Worm (Caenorhabditis elegans) whole organism, early embryonic: ENCODE measurements around the gene ZK1290.7.

Experiments
- B0310.2 ChIP-seq: sonication (generic microtip); optimal IDR thresholded peaks from 2 replicates; lab custom pipeline; 2016; ENCODE audit warnings: mild to moderate bottlenecking, missing genetic modification characterization, missing compliant biosample characterization
- F13C5.2 ChIP-seq: sonication (generic microtip); optimal IDR thresholded peaks from 2 replicates; lab custom pipeline; 2017; ENCODE audit warnings: mild to moderate bottlenecking, missing genetic modification characterization, inconsistent platforms, missing compliant biosample characterization
- aly-1 ChIP-seq: sonication (generic microtip); optimal IDR thresholded peaks from 2 replicates; lab custom pipeline; 2016; ENCODE audit warnings: missing genetic modification characterization, missing compliant biosample characterization
- ama-1 ChIP-seq: fragments of 150-350 bp; optimal IDR thresholded peaks from 2 replicates; lab custom pipeline; 2014
- ceh-13 ChIP-seq: fragments of 200-800 bp; sonication (Bioruptor generic); optimal IDR thresholded peaks from 2 replicates; lab custom pipeline; 2018; ENCODE audit warnings: mild to moderate bottlenecking, missing genetic modification characterization, missing compliant biosample characterization
- ceh-36 ChIP-seq: sonication (generic microtip); optimal IDR thresholded peaks from 2 replicates; lab custom pipeline; 2016; ENCODE audit warnings: missing genetic modification characterization, inconsistent platforms, missing compliant biosample characterization
- ets-7 ChIP-seq: sonication (generic microtip); optimal IDR thresholded peaks from 2 replicates; lab custom pipeline; 2016; ENCODE audit warnings: missing genotype, missing genetic modification characterization, missing compliant biosample characterization
- flt-1 ChIP-seq: fragments of 200-800 bp; sonication (Bioruptor generic); IDR thresholded peaks from 2 replicates; pipeline ENCODE4 v1.3.6; 2022; ENCODE audit warnings: missing genetic modification characterization, missing compliant biosample characterization
- hmbx-1 ChIP-seq: sonication (generic microtip); optimal IDR thresholded peaks from 2 replicates; lab custom pipeline; 2016; ENCODE audit warnings: mild to moderate bottlenecking, missing genetic modification characterization, missing compliant biosample characterization
- hmg-4 ChIP-seq: fragments of 200-800 bp; sonication (Bioruptor generic); optimal IDR thresholded peaks from 2 replicates; lab custom pipeline; 2018; ENCODE audit warnings: mild to moderate bottlenecking, missing genetic modification characterization, missing compliant biosample characterization
- hnd-1 ChIP-seq: sonication (generic microtip); optimal IDR thresholded peaks from 2 replicates; lab custom pipeline; 2016; ENCODE audit warnings: missing genetic modification characterization, missing compliant biosample characterization
- pes-1 ChIP-seq: fragments of 200-800 bp; sonication (Bioruptor generic); IDR thresholded peaks from 2 replicates; pipeline ENCODE4 v1.3.6; 2022; ENCODE audit warnings: missing genetic modification reagents, missing genetic modification characterization, missing compliant biosample characterization
- scrt-1 ChIP-seq: fragments of 200-800 bp; sonication (Bioruptor generic); IDR thresholded peaks from 2 replicates; pipeline ENCODE4 v1.3.6; 2022; ENCODE audit warnings: missing genetic modification characterization, missing compliant biosample characterization
- sea-1 ChIP-seq: fragments of 200-800 bp; sonication (Bioruptor generic); conservative IDR thresholded peaks from 2 replicates; pipeline ENCODE4 v1.3.6; 2022; ENCODE audit warnings: missing genetic modification characterization, missing compliant biosample characterization
- tbx-11 ChIP-seq: fragments of 200-800 bp; sonication (Bioruptor generic); IDR thresholded peaks from 2 replicates; pipeline ENCODE4 v1.3.6; 2022; ENCODE audit warnings: missing genetic modification characterization, missing compliant biosample characterization
- tbx-37 ChIP-seq: fragments of 200-800 bp; sonication (Bioruptor generic); conservative IDR thresholded peaks from 2 replicates; pipeline ENCODE4 v1.3.6; 2022; ENCODE audit warnings: missing genetic modification reagents, missing genetic modification characterization, missing compliant biosample characterization
- tra-4 ChIP-seq: sonication (generic microtip); optimal IDR thresholded peaks from 2 replicates; lab custom pipeline; 2017; ENCODE audit warnings: missing genetic modification characterization, missing compliant biosample characterization

The ZK1290.7 gene

DNA sequence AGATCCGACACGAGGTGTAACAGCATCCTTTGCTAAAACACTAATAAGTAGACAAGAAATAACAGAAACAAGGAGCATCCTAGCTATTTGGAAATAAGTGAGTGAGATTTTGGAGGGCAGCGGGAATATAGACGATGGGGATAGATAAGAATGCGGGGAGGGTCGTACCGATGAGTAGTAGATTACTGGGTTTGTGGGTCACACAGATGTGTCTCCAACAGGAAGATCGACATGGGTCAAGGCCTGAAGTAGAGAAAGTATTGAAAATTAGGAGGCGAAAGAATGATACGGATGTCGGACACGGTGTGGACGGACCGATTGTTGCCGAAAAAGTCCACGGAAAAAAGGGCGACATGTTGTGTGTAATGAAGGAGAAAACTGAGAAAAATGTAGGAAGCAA, 9.0 kb upstream of the ZK1290.7 start, which contains the start of gene wrt-10:
Gene wrt-10 (minus strand): TSS at position 195 of the 400 bp plus-strand sequence.
- TF ChIP-seq pes-1 (GFP tag; lab: Robert Waterston, UW) (no peak), F13C5.2 (tag; lab: Kevin White, UChicago) (no peak), B0310.2 (tag; lab: Kevin White, UChicago) (no peak), ama-1 (lab: Kevin White, UChicago) (no peak), tra-4 (tag; lab: Kevin White, UChicago) (no peak), flt-1 (GFP tag; lab: Robert Waterston, UW) (no peak), tbx-37 (GFP tag; lab: Robert Waterston, UW) (no peak), ceh-13 (GFP tag; lab: Kevin White, UChicago) (no peak), tbx-11 (GFP tag; lab: Robert Waterston, UW) (no peak), hnd-1 (tag; lab: Kevin White, UChicago) (no peak), scrt-1 (GFP tag; lab: Robert Waterston, UW) (no peak), hmbx-1 (tag; lab: Kevin White, UChicago) (no peak), ets-7 (tag; lab: Kevin White, UChicago) (no peak), aly-1 (no peak), sea-1 (GFP tag; lab: Robert Waterston, UW) (no peak), ceh-36 (no peak), hmg-4 (GFP tag; lab: Kevin White, UChicago) (no peak)

DNA sequence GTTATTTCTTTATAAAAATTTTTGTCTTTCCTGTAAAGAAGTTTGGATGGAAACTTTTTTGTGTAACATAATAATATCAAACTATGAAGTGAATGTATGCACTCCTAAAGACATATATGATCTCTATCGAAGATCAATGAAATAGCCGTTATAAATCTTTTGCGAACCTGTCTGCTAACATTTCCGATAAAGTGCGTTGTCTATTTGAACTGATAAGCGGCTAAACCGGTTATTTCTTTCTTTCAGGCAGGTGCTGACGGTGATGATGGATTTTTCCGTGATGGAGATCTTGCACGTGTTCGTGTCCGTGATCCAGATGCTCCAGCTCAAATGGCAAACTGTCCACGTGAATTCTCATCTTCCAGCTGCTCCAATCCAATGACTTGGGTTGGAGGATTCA, 6.1 kb upstream of the ZK1290.7 start:
- TF ChIP-seq ceh-36 (no peak), ama-1 (lab: Kevin White, UChicago) (no peak), tbx-37 (GFP tag; lab: Robert Waterston, UW) (no peak), ets-7 (tag; lab: Kevin White, UChicago) (no peak), scrt-1 (GFP tag; lab: Robert Waterston, UW) (no peak), aly-1 (no peak), B0310.2 (tag; lab: Kevin White, UChicago) (no peak), F13C5.2 (tag; lab: Kevin White, UChicago) (no peak), hnd-1 (tag; lab: Kevin White, UChicago) (no peak), hmbx-1 (tag; lab: Kevin White, UChicago) (no peak), hmg-4 (GFP tag; lab: Kevin White, UChicago) (no peak), pes-1 (GFP tag; lab: Robert Waterston, UW) (no peak), ceh-13 (GFP tag; lab: Kevin White, UChicago) (no peak), flt-1 (GFP tag; lab: Robert Waterston, UW) (no peak)

- TF ChIP-seq ets-7 (tag; lab: Kevin White, UChicago), result no peak
- TF ChIP-seq B0310.2 (tag; lab: Kevin White, UChicago), result no peak
- TF ChIP-seq ceh-13 (GFP tag; lab: Kevin White, UChicago), result no peak
- no peak for TF ChIP-seq ama-1 (lab: Kevin White, UChicago)
- TF ChIP-seq hmbx-1 (tag; lab: Kevin White, UChicago), result no peak
- no peak for TF ChIP-seq hnd-1 (tag; lab: Kevin White, UChicago)
- TF ChIP-seq tbx-11 (GFP tag; lab: Robert Waterston, UW), result no peak
- no peak for TF ChIP-seq hmg-4 (GFP tag; lab: Kevin White, UChicago)
- no peak for TF ChIP-seq F13C5.2 (tag; lab: Kevin White, UChicago)
- TF ChIP-seq sea-1 (GFP tag; lab: Robert Waterston, UW), result no peak
- no peak for TF ChIP-seq ceh-36
- TF ChIP-seq pes-1 (GFP tag; lab: Robert Waterston, UW), result no peak
- TF ChIP-seq flt-1 (GFP tag; lab: Robert Waterston, UW), result no peak
- no peak for TF ChIP-seq aly-1
- no peak for TF ChIP-seq tra-4 (tag; lab: Kevin White, UChicago)
- no peak for TF ChIP-seq scrt-1 (GFP tag; lab: Robert Waterston, UW)
- TF ChIP-seq tbx-37 (GFP tag; lab: Robert Waterston, UW), result no peak
Observed at ce11 chrII:7530944-7531343, 5.6 kb upstream of the ZK1290.7 start, which contains the start of gene wrt-1. wrt-1 (plus strand) TSS chrII:7530996.

DNA sequence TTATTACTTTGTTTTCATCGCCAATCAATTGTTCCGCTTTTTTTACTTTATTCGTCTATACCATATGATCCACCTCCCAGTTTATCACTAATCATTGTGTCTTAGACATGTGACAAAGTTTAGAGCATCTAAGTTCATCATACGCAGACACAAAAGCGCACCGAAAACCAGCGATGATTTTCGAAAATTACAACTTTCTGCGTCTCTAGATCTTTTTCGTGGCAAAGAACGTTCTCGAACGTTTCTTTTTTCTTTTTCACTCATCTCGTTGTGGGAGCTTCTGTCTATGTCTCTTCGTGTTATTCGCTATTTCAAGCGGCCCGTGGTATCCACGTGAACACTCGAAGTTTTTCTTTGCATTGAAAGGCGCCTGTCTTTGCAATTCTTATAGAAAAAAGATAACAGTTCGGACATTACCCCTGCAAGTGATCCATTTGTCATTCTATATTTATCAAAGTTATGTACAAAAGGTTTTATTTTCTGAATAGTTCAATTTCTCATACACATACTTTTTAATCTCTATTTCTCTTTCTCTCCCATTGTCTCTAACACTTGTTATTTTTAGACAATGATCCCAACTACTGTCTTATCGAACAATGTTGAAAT, 3.8 kb upstream of the ZK1290.7 start, which contains the start of gene ZK1290.5:
Gene ZK1290.5 (plus strand): TSS at position 566 of the 606 bp plus-strand sequence.
- TF ChIP-seq tbx-37 (GFP tag; lab: Robert Waterston, UW) (no peak), hnd-1 (tag; lab: Kevin White, UChicago) (no peak), tra-4 (tag; lab: Kevin White, UChicago) (no peak), aly-1 (no peak), tbx-11 (GFP tag; lab: Robert Waterston, UW) (no peak), ets-7 (tag; lab: Kevin White, UChicago) (no peak), F13C5.2 (tag; lab: Kevin White, UChicago) (no peak), flt-1 (GFP tag; lab: Robert Waterston, UW) (no peak), ama-1 (lab: Kevin White, UChicago) (no peak), hmg-4 (GFP tag; lab: Kevin White, UChicago) (no peak), B0310.2 (tag; lab: Kevin White, UChicago) (no peak), pes-1 (GFP tag; lab: Robert Waterston, UW) (no peak), ceh-36 (no peak), scrt-1 (GFP tag; lab: Robert Waterston, UW) (no peak), ceh-13 (GFP tag; lab: Kevin White, UChicago) (no peak), hmbx-1 (tag; lab: Kevin White, UChicago) (no peak), sea-1 (GFP tag; lab: Robert Waterston, UW) (no peak)

ce11 chrII:7528210-7528609, 2.9 kb upstream of the ZK1290.7 start:
- no peak for TF ChIP-seq pes-1 (GFP tag; lab: Robert Waterston, UW)
- no peak for TF ChIP-seq hmbx-1 (tag; lab: Kevin White, UChicago)
- no peak for TF ChIP-seq sea-1 (GFP tag; lab: Robert Waterston, UW)
- no peak for TF ChIP-seq F13C5.2 (tag; lab: Kevin White, UChicago)
- no peak for TF ChIP-seq flt-1 (GFP tag; lab: Robert Waterston, UW)
- TF ChIP-seq tra-4 (tag; lab: Kevin White, UChicago), result no peak
- no peak for TF ChIP-seq ets-7 (tag; lab: Kevin White, UChicago)
- no peak for TF ChIP-seq aly-1
- TF ChIP-seq scrt-1 (GFP tag; lab: Robert Waterston, UW), result no peak
- no peak for TF ChIP-seq tbx-37 (GFP tag; lab: Robert Waterston, UW)
- TF ChIP-seq hmg-4 (GFP tag; lab: Kevin White, UChicago), result no peak
- TF ChIP-seq tbx-11 (GFP tag; lab: Robert Waterston, UW), result no peak
- no peak for TF ChIP-seq ceh-36

DNA sequence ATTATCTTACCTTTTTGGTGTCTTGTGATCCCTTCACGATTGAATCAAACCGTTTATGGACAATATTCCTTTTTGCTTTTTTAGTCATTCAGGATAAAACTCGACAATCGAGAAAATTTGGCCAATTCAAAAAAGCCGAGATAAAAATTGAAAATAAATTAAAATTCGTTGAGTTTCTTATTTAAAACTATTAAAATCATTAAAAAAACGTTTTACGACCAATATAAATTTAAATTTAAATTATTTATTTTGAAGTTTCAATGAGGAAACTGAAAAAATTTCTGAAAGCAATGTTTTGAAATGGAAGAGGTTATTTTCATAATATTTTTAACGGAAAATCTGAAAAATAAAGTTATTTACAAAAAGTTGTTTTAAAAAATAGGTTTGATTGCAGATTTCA, 2.1 kb downstream of the ZK1290.7 start, which contains the start of gene ZK1290.15:
Gene ZK1290.15 (plus strand): TSS at position 301 of the 400 bp plus-strand sequence.
- TF ChIP-seq pes-1 (GFP tag; lab: Robert Waterston, UW), result no peak
- no peak for TF ChIP-seq ceh-13 (GFP tag; lab: Kevin White, UChicago)
- no peak for TF ChIP-seq ceh-36
- TF ChIP-seq scrt-1 (GFP tag; lab: Robert Waterston, UW), result no peak
- TF ChIP-seq aly-1, result no peak
- no peak for TF ChIP-seq hmg-4 (GFP tag; lab: Kevin White, UChicago)
- TF ChIP-seq tbx-37 (GFP tag; lab: Robert Waterston, UW), result no peak
- TF ChIP-seq hnd-1 (tag; lab: Kevin White, UChicago), result no peak
- TF ChIP-seq F13C5.2 (tag; lab: Kevin White, UChicago), result no peak
- no peak for TF ChIP-seq ama-1 (lab: Kevin White, UChicago)
- no peak for TF ChIP-seq ets-7 (tag; lab: Kevin White, UChicago)
- TF ChIP-seq hmbx-1 (tag; lab: Kevin White, UChicago), result no peak
- TF ChIP-seq sea-1 (GFP tag; lab: Robert Waterston, UW), result no peak
